Worm (Caenorhabditis elegans) whole organism, L1 larva: ENCODE data around the gene T27A10.5.
A peak's percentile ranks its signal among the peaks of the same experiment; 100 is the strongest.

Experiments used
- C16A3.4 ChIP-seq: fragments of 150-350 bp; optimal IDR thresholded peaks from 2 replicates; lab custom pipeline; 2014; ENCODE audit warnings: missing biosample characterization, missing genetic modification characterization
- C34B4.2 ChIP-seq: sonication (generic microtip); optimal IDR thresholded peaks from 2 replicates; lab custom pipeline; 2017; ENCODE audit warnings: mild to moderate bottlenecking, missing genetic modification characterization, missing compliant biosample characterization
- aha-1 ChIP-seq: fragments of 150-350 bp; optimal IDR thresholded peaks from 2 replicates; lab custom pipeline; 2014; ENCODE audit warnings: missing biosample characterization, missing genetic modification characterization
- blmp-1 ChIP-seq: fragments of 150-350 bp; optimal IDR thresholded peaks from 2 replicates; lab custom pipeline; 2014; ENCODE audit warnings: missing biosample characterization, missing genetic modification characterization
- ceh-63 ChIP-seq: fragments of 200-800 bp; sonication (Bioruptor generic); optimal IDR thresholded peaks from 2 replicates; lab custom pipeline; 2018; ENCODE audit warnings: mild to moderate bottlenecking, missing genetic modification characterization, missing compliant biosample characterization
- ceh-8 ChIP-seq: fragments of 200-800 bp; sonication (Bioruptor generic); optimal IDR thresholded peaks from 2 replicates; lab custom pipeline; 2018; ENCODE audit warnings: mild to moderate bottlenecking, missing genetic modification characterization, moderate library complexity, missing compliant biosample characterization
- dpl-1 ChIP-seq, 3 experiments: fragments of 150-350 bp in 2 of 3; sonication (generic microtip) in 1 of 3; optimal IDR thresholded peaks; 2 replicates each; lab custom pipeline; 2014 to 2017; ENCODE audit warnings: missing biosample characterization in 3 of 3, missing genetic modification characterization in 3 of 3, missing genetic modification reagents in 3 of 3
- dsc-1 ChIP-seq: sonication (generic microtip); optimal IDR thresholded peaks from 2 replicates; lab custom pipeline; 2016; ENCODE audit warnings: mild to moderate bottlenecking, missing genetic modification characterization, missing compliant biosample characterization
- efl-1 ChIP-seq, 4 experiments: fragments of 150-350 bp; optimal IDR thresholded peaks in 3 of 4; peaks in 1 of 4; 1 replicate in 1 of 4; 2 replicates in 3 of 4; lab custom pipeline; 2014; ENCODE audit warnings: missing biosample characterization in 2 of 4, missing genetic modification characterization in 2 of 4, missing genetic modification reagents in 2 of 4
- egl-13 ChIP-seq: sonication (generic microtip); optimal IDR thresholded peaks from 2 replicates; lab custom pipeline; 2016; ENCODE audit warnings: missing genotype, missing genetic modification reagents, missing genetic modification characterization, missing compliant biosample characterization
- elt-2 ChIP-seq: sonication (generic microtip); optimal IDR thresholded peaks from 2 replicates; lab custom pipeline; 2016; ENCODE audit warnings: missing genetic modification characterization, mild to moderate bottlenecking, inconsistent platforms, missing compliant biosample characterization, missing genetic modification reagents
- fkh-10 ChIP-seq: sonication (generic microtip); optimal IDR thresholded peaks from 2 replicates; lab custom pipeline; 2017; ENCODE audit warnings: missing biosample characterization, missing genetic modification reagents, missing genetic modification characterization
- fkh-8 ChIP-seq: sonication (generic microtip); optimal IDR thresholded peaks from 2 replicates; lab custom pipeline; 2016; ENCODE audit warnings: mild to moderate bottlenecking, missing genetic modification characterization, missing compliant biosample characterization
- hlh-4 ChIP-seq: sonication (generic microtip); optimal IDR thresholded peaks from 2 replicates; lab custom pipeline; 2016; ENCODE audit warnings: mild to moderate bottlenecking, missing genetic modification characterization, missing compliant biosample characterization
- hpl-2 ChIP-seq: fragments of 150-350 bp; optimal IDR thresholded peaks from 2 replicates; lab custom pipeline; 2014; ENCODE audit warnings: missing biosample characterization, missing genetic modification reagents, missing genetic modification characterization
- lin-14 ChIP-seq: fragments of 200-800 bp; sonication (Bioruptor generic); optimal IDR thresholded peaks from 2 replicates; lab custom pipeline; 2018; ENCODE audit warnings: mild to moderate bottlenecking, missing genetic modification characterization, moderate library complexity, missing compliant biosample characterization
- lin-35 ChIP-seq, 2 experiments: fragments of 150-350 bp; optimal IDR thresholded peaks; 2 replicates each; lab custom pipeline; 2014; ENCODE audit warnings: missing biosample characterization in 2 of 2, missing genetic modification characterization in 2 of 2, missing genetic modification reagents in 2 of 2
- lin-39 ChIP-seq: fragments of 150-350 bp; optimal IDR thresholded peaks from 2 replicates; lab custom pipeline; 2014; ENCODE audit warnings: missing biosample characterization, missing genetic modification reagents, missing genetic modification characterization
- lir-3 ChIP-seq: sonication (generic microtip); optimal IDR thresholded peaks from 2 replicates; lab custom pipeline; 2016; ENCODE audit warnings: mild to moderate bottlenecking, missing genetic modification characterization, moderate library complexity, missing compliant biosample characterization; ENCODE audit not compliant: poor library complexity
- mab-9 ChIP-seq: fragments of 200-800 bp; sonication (Bioruptor generic); IDR thresholded peaks from 2 replicates; pipeline ENCODE4 v1.3.6; 2022; ENCODE audit warnings: missing genetic modification reagents, missing genetic modification characterization, missing compliant biosample characterization
- mdl-1 ChIP-seq, 2 experiments: fragments of 150-350 bp; optimal IDR thresholded peaks; 2 replicates each; lab custom pipeline; 2014 to 2017; ENCODE audit warnings: missing biosample characterization in 2 of 2, missing genetic modification characterization in 2 of 2, inconsistent platforms in 1 of 2
- mef-2 ChIP-seq: fragments of 150-350 bp; optimal IDR thresholded peaks from 2 replicates; lab custom pipeline; 2014; ENCODE audit warnings: missing biosample characterization, missing genetic modification characterization
- nhr-11 ChIP-seq: fragments of 150-350 bp; optimal IDR thresholded peaks from 2 replicates; lab custom pipeline; 2014; ENCODE audit warnings: missing biosample characterization, missing genetic modification characterization
- nhr-47 ChIP-seq: sonication (generic microtip); optimal IDR thresholded peaks from 2 replicates; lab custom pipeline; 2016; ENCODE audit warnings: mild to moderate bottlenecking, missing genetic modification characterization, moderate library complexity, missing compliant biosample characterization
- nhr-71 ChIP-seq: sonication (generic microtip); optimal IDR thresholded peaks from 2 replicates; lab custom pipeline; 2016; ENCODE audit warnings: mild to moderate bottlenecking, missing genetic modification characterization, moderate library complexity, missing compliant biosample characterization
- nhr-77 ChIP-seq: fragments of 150-350 bp; optimal IDR thresholded peaks from 2 replicates; lab custom pipeline; 2014; ENCODE audit warnings: missing biosample characterization, missing genetic modification characterization
- nhr-84 ChIP-seq: sonication (generic microtip); optimal IDR thresholded peaks from 2 replicates; lab custom pipeline; 2017; ENCODE audit warnings: missing biosample characterization, missing genetic modification characterization
- nhr-90 ChIP-seq: sonication (generic microtip); optimal IDR thresholded peaks from 2 replicates; lab custom pipeline; 2016; ENCODE audit warnings: mild to moderate bottlenecking, missing genetic modification characterization, missing compliant biosample characterization; ENCODE audit not compliant: poor library complexity
- pag-3 ChIP-seq: sonication (generic microtip); optimal IDR thresholded peaks from 2 replicates; lab custom pipeline; 2017; ENCODE audit warnings: missing genetic modification characterization, mild to moderate bottlenecking, missing compliant biosample characterization, antibody characterized with exemption, borderline replicate concordance; ENCODE audit not compliant: insufficient read depth
- pax-3 ChIP-seq: fragments of 200-800 bp; sonication (Bioruptor generic); optimal IDR thresholded peaks from 2 replicates; lab custom pipeline; 2018; ENCODE audit warnings: mild to moderate bottlenecking, missing genetic modification characterization, moderate library complexity, missing compliant biosample characterization
- pqm-1 ChIP-seq: sonication (generic microtip); optimal IDR thresholded peaks from 3 replicates; lab custom pipeline; 2017; ENCODE audit warnings: missing biosample characterization, missing genetic modification characterization
- rnt-1 ChIP-seq: sonication (generic microtip); optimal IDR thresholded peaks from 2 replicates; lab custom pipeline; 2016; ENCODE audit warnings: mild to moderate bottlenecking, missing genetic modification characterization, moderate library complexity, missing compliant biosample characterization
- skn-1 ChIP-seq: fragments of 150-350 bp; optimal IDR thresholded peaks from 2 replicates; lab custom pipeline; 2014; ENCODE audit warnings: missing biosample characterization, missing genetic modification characterization
- sox-4 ChIP-seq: sonication (generic microtip); optimal IDR thresholded peaks from 2 replicates; lab custom pipeline; 2016; ENCODE audit warnings: missing genetic modification characterization, missing compliant biosample characterization
- unc-130 ChIP-seq: fragments of 150-350 bp; optimal IDR thresholded peaks from 2 replicates; lab custom pipeline; 2017; ENCODE audit warnings: missing biosample characterization, missing genetic modification characterization, inconsistent platforms
- unc-62 ChIP-seq: fragments of 150-350 bp; optimal IDR thresholded peaks from 2 replicates; lab custom pipeline; 2014; ENCODE audit warnings: missing biosample characterization, missing genetic modification reagents, missing genetic modification characterization
- vab-15 ChIP-seq: sonication (generic microtip); optimal IDR thresholded peaks from 2 replicates; lab custom pipeline; 2017; ENCODE audit warnings: missing genotype, mild to moderate bottlenecking, missing genetic modification characterization, missing compliant biosample characterization
- xbp-1 ChIP-seq: sonication (generic microtip); optimal IDR thresholded peaks from 2 replicates; lab custom pipeline; 2016; ENCODE audit warnings: missing genetic modification characterization, missing compliant biosample characterization

Gene T27A10.5

ce11 chrX:3600390-3600789 is 27.0 kb upstream of the T27A10.5 start, which contains the start of gene cgr-1:
Gene cgr-1, minus strand, starts transcription at chrX:3600457.
- TF ChIP-seq sox-4 (tag; lab: Kevin White, UChicago) (no peak), elt-2 (tag; lab: Kevin White, UChicago) (peak; percentile 49)
- TF ChIP-seq, all 84 proteins: peak for 1

ce11 chrX:3599860-3600259 is 26.5 kb upstream of the T27A10.5 start:
- TF ChIP-seq unc-130 (tag; lab: Kevin White, UChicago) (peak; percentile 30), unc-62 (GFP tag; lab: Kevin White, UChicago) (no peak), rnt-1 (peak; percentile 58), lin-14 (GFP tag; lab: Kevin White, UChicago) (peak; percentile 30)

ce11 chrX:3596967-3597366 is 23.6 kb upstream of the T27A10.5 start:
- TF ChIP-seq blmp-1 = peak; percentile 97
- no peak for TF ChIP-seq mdl-1 (tag; optimal IDR thresholded peaks at IDR 0.05; lab: Kevin White, UChicago)

ce11 chrX:3596303-3596772 is 23.0 kb upstream of the T27A10.5 start, which contains the start of gene T27A10.6:
Gene T27A10.6, minus strand, starts transcription at chrX:3596353.
- no peak for TF ChIP-seq efl-1 (optimal IDR thresholded peaks at IDR 0.05; lab: Kevin White, UChicago)
- peak in 1 of 2 experiments; percentile 45 for TF ChIP-seq efl-1 (GFP tag; optimal IDR thresholded peaks at IDR 0.05 in 1 of 2; lab: Kevin White, UChicago)
- TF ChIP-seq lin-35 (GFP tag; optimal IDR thresholded peaks at IDR 0.05; lab: Kevin White, UChicago) = no peak
- TF ChIP-seq blmp-1 = peak; percentile 89
- no peak for TF ChIP-seq mef-2 (tag; lab: Kevin White, UChicago)
- no peak for TF ChIP-seq nhr-11 (tag; lab: Kevin White, UChicago)

- no peak for TF ChIP-seq nhr-77
- no peak for TF ChIP-seq aha-1 (tag; lab: Kevin White, UChicago)
- TF ChIP-seq C16A3.4 (tag; lab: Kevin White, UChicago) = no peak
- TF ChIP-seq skn-1 (tag; lab: Kevin White, UChicago) = no peak
- peak; percentile 8 for TF ChIP-seq nhr-71 (tag; lab: Kevin White, UChicago)
- no peak for TF ChIP-seq xbp-1 (tag; lab: Kevin White, UChicago)
- no peak for TF ChIP-seq rnt-1
- no peak for TF ChIP-seq C34B4.2 (tag; lab: Kevin White, UChicago)
- TF ChIP-seq egl-13 (tag; lab: Kevin White, UChicago) = peak; percentile 27
- TF ChIP-seq vab-15 = no peak
- TF ChIP-seq lin-35 (GFP tag; optimal IDR thresholded peaks at IDR 0.05; lab: Kevin White, UChicago) = no peak
- no peak for TF ChIP-seq dpl-1 (GFP tag; optimal IDR thresholded peaks at IDR 0.05; lab: Kevin White, UChicago)
- TF ChIP-seq dsc-1 (tag; lab: Kevin White, UChicago) = peak; percentile 90
- no peak for TF ChIP-seq nhr-11 (tag; lab: Kevin White, UChicago)
- TF ChIP-seq unc-62 (GFP tag; lab: Kevin White, UChicago) = no peak
- peak; percentile 62 for TF ChIP-seq nhr-47
- TF ChIP-seq lir-3 (tag; lab: Kevin White, UChicago) = no peak
- TF ChIP-seq ceh-63 (GFP tag; lab: Kevin White, UChicago) = no peak
- TF ChIP-seq nhr-90 (tag; lab: Kevin White, UChicago) = no peak
- no peak for TF ChIP-seq nhr-84 (tag; lab: Kevin White, UChicago)
- TF ChIP-seq hpl-2 (GFP tag; lab: Kevin White, UChicago) = no peak
- TF ChIP-seq fkh-10 (GFP tag; lab: Kevin White, UChicago) = no peak
- TF ChIP-seq fkh-8 (tag; lab: Kevin White, UChicago) = peak; percentile 62
- TF ChIP-seq pag-3 (tag; lab: Kevin White, UChicago) = no peak
- peak; percentile 33 for TF ChIP-seq sox-4 (tag; lab: Kevin White, UChicago)
- TF ChIP-seq mab-9 (GFP tag; lab: Robert Waterston, UW) = no peak
- no peak for TF ChIP-seq lin-39 (tag; lab: Kevin White, UChicago)
- TF ChIP-seq hlh-4 = no peak
- peak; percentile 40 for TF ChIP-seq pax-3 (tag; lab: Kevin White, UChicago)
- TF ChIP-seq pqm-1 (tag; lab: Kevin White, UChicago) = no peak
- TF ChIP-seq ceh-8 (GFP tag; lab: Kevin White, UChicago) = peak; percentile 8
Measured at ce11 chrX:3590510-3590909, 17.1 kb upstream of the T27A10.5 start.
